Worm (Caenorhabditis elegans) whole organism, young adult: ENCODE measurements around the gene rga-9.

Experiments used
- B0019.2 ChIP-seq: fragments of 200-800 bp; sonication (Bioruptor generic); conservative IDR thresholded peaks from 2 replicates; pipeline ENCODE4 v1.3.6; 2022; ENCODE audit warnings: missing genetic modification reagents, missing genetic modification characterization, missing compliant biosample characterization
- B0035.1 ChIP-seq: sonication (generic microtip); optimal IDR thresholded peaks from 2 replicates; lab custom pipeline; 2016; ENCODE audit warnings: missing genetic modification characterization, mild to moderate bottlenecking, missing compliant biosample characterization, missing genotype, missing genetic modification reagents
- B0261.1 ChIP-seq: sonication (generic microtip); optimal IDR thresholded peaks from 2 replicates; lab custom pipeline; 2016; ENCODE audit warnings: mild to moderate bottlenecking, missing genetic modification characterization, moderate library complexity, missing compliant biosample characterization
- C06A6.2 ChIP-seq: fragments of 200-800 bp; sonication (Bioruptor generic); conservative IDR thresholded peaks from 2 replicates; pipeline ENCODE4 v1.3.6; 2022; ENCODE audit warnings: missing genetic modification characterization, missing compliant biosample characterization
- D2030.7 ChIP-seq: fragments of 200-800 bp; sonication (Bioruptor generic); IDR thresholded peaks from 2 replicates; pipeline ENCODE4 v1.3.6; 2022; ENCODE audit warnings: missing genetic modification reagents, missing genetic modification characterization, missing compliant biosample characterization
- F10E7.11 ChIP-seq: sonication (generic microtip); optimal IDR thresholded peaks from 2 replicates; lab custom pipeline; 2017; ENCODE audit warnings: mild to moderate bottlenecking, missing genetic modification characterization, moderate library complexity, missing compliant biosample characterization
- F33H1.4 ChIP-seq: fragments of 200-800 bp; sonication (Bioruptor generic); IDR thresholded peaks from 2 replicates; pipeline ENCODE4 v1.3.6; 2022; ENCODE audit warnings: missing genetic modification reagents, missing genetic modification characterization, missing compliant biosample characterization
- F39B2.1 ChIP-seq: fragments of 200-800 bp; sonication (Bioruptor generic); IDR thresholded peaks from 2 replicates; pipeline ENCODE4 v1.3.6; 2022; ENCODE audit warnings: missing genetic modification reagents, missing genetic modification characterization, missing compliant biosample characterization
- F49E8.2 ChIP-seq: sonication (generic microtip); optimal IDR thresholded peaks from 3 replicates; lab custom pipeline; 2017; ENCODE audit warnings: missing genetic modification characterization, mild to moderate bottlenecking, missing compliant biosample characterization, antibody characterized with exemption, moderate library complexity; ENCODE audit not compliant: insufficient read depth
- F57A8.1 ChIP-seq: fragments of 200-800 bp; sonication (Bioruptor generic); optimal IDR thresholded peaks from 2 replicates; lab custom pipeline; 2018; ENCODE audit warnings: mild to moderate bottlenecking, missing genetic modification characterization, moderate library complexity, missing compliant biosample characterization
- K12H6.12 ChIP-seq: fragments of 200-800 bp; sonication (Bioruptor generic); optimal IDR thresholded peaks from 2 replicates; lab custom pipeline; 2018; ENCODE audit warnings: mild to moderate bottlenecking, missing genetic modification characterization, missing compliant biosample characterization
- T07F8.4 ChIP-seq: sonication (generic microtip); optimal IDR thresholded peaks from 2 replicates; lab custom pipeline; 2016; ENCODE audit warnings: mild to moderate bottlenecking, missing genetic modification characterization, moderate library complexity, missing compliant biosample characterization
- Y53G8AR.9 ChIP-seq: fragments of 200-800 bp; sonication (Bioruptor generic); conservative IDR thresholded peaks from 2 replicates; pipeline ENCODE4 v1.3.6; 2022; ENCODE audit warnings: missing genetic modification reagents, missing genetic modification characterization, missing compliant biosample characterization
- Y79H2A.3 ChIP-seq: fragments of 200-800 bp; sonication (Bioruptor generic); conservative IDR thresholded peaks from 2 replicates; pipeline ENCODE4 v1.3.6; 2022; ENCODE audit warnings: missing genetic modification reagents, missing genetic modification characterization, missing compliant biosample characterization
- Y95B8A.8 ChIP-seq: fragments of 200-800 bp; sonication (Bioruptor generic); IDR thresholded peaks from 2 replicates; pipeline ENCODE4 v1.3.6; 2022; ENCODE audit warnings: missing genetic modification reagents, missing genetic modification characterization, missing compliant biosample characterization
- ama-1 ChIP-seq, 3 experiments: fragments of 150-350 bp in 1 of 3; sonication (generic microtip) in 2 of 3; optimal IDR thresholded peaks; 2 replicates each; lab custom pipeline; 2014 to 2018; ENCODE audit warnings: missing biosample characterization in 2 of 3, missing genetic modification characterization in 2 of 3, missing genetic modification reagents in 2 of 3
- bed-2 ChIP-seq: fragments of 200-800 bp; sonication (Bioruptor generic); IDR thresholded peaks from 2 replicates; pipeline ENCODE4 v1.3.6; 2022; ENCODE audit warnings: missing genetic modification reagents, missing genetic modification characterization, missing compliant biosample characterization
- cebp-1 ChIP-seq, 2 experiments: fragments of 200-800 bp in 1 of 2; sonication (Bioruptor generic) in 1 of 2; sonication (generic microtip) in 1 of 2; IDR thresholded peaks in 1 of 2; optimal IDR thresholded peaks in 1 of 2; 2 replicates each; pipeline versions ENCODE4 v1.3.6 to Lab custom; 2017 to 2022; ENCODE audit warnings: missing compliant biosample characterization in 2 of 2, missing genetic modification characterization in 2 of 2, mild to moderate bottlenecking in 1 of 2, missing genetic modification reagents in 1 of 2, moderate library complexity in 1 of 2
- cebp-2 ChIP-seq: fragments of 200-800 bp; sonication (Bioruptor generic); IDR thresholded peaks from 2 replicates; pipeline ENCODE4 v1.3.6; 2022; ENCODE audit warnings: missing genetic modification characterization, missing compliant biosample characterization
- dox-1 ChIP-seq: fragments of 200-800 bp; sonication (Bioruptor generic); IDR thresholded peaks from 2 replicates; pipeline ENCODE4 v1.3.6; 2022; ENCODE audit warnings: missing genetic modification reagents, missing genetic modification characterization, missing compliant biosample characterization
- efl-1 ChIP-seq: fragments of 150-350 bp; optimal IDR thresholded peaks from 2 replicates; lab custom pipeline; 2014; ENCODE audit warnings: missing biosample characterization, missing genetic modification reagents, missing genetic modification characterization
- egl-44 ChIP-seq: fragments of 200-800 bp; sonication (Bioruptor generic); IDR thresholded peaks from 2 replicates; pipeline ENCODE4 v1.3.6; 2022; ENCODE audit warnings: missing genetic modification reagents, missing genetic modification characterization, missing compliant biosample characterization
- fkh-3 ChIP-seq: sonication (generic microtip); optimal IDR thresholded peaks from 2 replicates; lab custom pipeline; 2016; ENCODE audit warnings: mild to moderate bottlenecking, missing genetic modification characterization, missing compliant biosample characterization
- him-1 ChIP-seq: sonication (generic microtip); optimal IDR thresholded peaks from 2 replicates; lab custom pipeline; 2016; ENCODE audit warnings: missing genotype, missing genetic modification reagents, missing genetic modification characterization, missing compliant biosample characterization
- hmg-1.2 ChIP-seq: fragments of 200-800 bp; sonication (Bioruptor generic); IDR thresholded peaks from 2 replicates; pipeline ENCODE4 v1.3.6; 2022; ENCODE audit warnings: missing genetic modification reagents, missing genetic modification characterization, missing compliant biosample characterization
- lag-1 ChIP-seq: fragments of 200-800 bp; sonication (Bioruptor generic); IDR thresholded peaks from 2 replicates; pipeline ENCODE4 v1.3.6; 2022; ENCODE audit warnings: missing genetic modification reagents, missing genetic modification characterization, missing compliant biosample characterization
- let-526 ChIP-seq: fragments of 200-800 bp; sonication (Bioruptor generic); IDR thresholded peaks from 2 replicates; pipeline ENCODE4 v1.3.6; 2022; ENCODE audit warnings: missing genetic modification reagents, missing genetic modification characterization, missing compliant biosample characterization
- let-607 ChIP-seq, 2 experiments: fragments of 200-800 bp in 1 of 2; sonication (Bioruptor generic) in 1 of 2; sonication (generic microtip) in 1 of 2; optimal IDR thresholded peaks; 2 replicates each; lab custom pipeline; 2016 to 2018; ENCODE audit warnings: mild to moderate bottlenecking in 2 of 2, missing compliant biosample characterization in 2 of 2, missing genetic modification characterization in 2 of 2, moderate library complexity in 2 of 2, missing genotype in 1 of 2
- lin-35 ChIP-seq, 3 experiments: fragments of 150-350 bp in 2 of 3; sonication (generic microtip) in 1 of 3; optimal IDR thresholded peaks; 2 replicates each; lab custom pipeline; 2014 to 2018; ENCODE audit warnings: missing biosample characterization in 3 of 3, missing genetic modification characterization in 3 of 3, missing genetic modification reagents in 3 of 3
- lin-54 ChIP-seq: fragments of 200-800 bp; sonication (Bioruptor generic); optimal IDR thresholded peaks from 2 replicates; lab custom pipeline; 2018; ENCODE audit warnings: mild to moderate bottlenecking, missing genetic modification characterization, missing compliant biosample characterization
- lsy-27 ChIP-seq: sonication (generic microtip); optimal IDR thresholded peaks from 2 replicates; lab custom pipeline; 2017; ENCODE audit warnings: missing genetic modification characterization, mild to moderate bottlenecking, missing compliant biosample characterization, antibody characterized with exemption, missing genotype, borderline replicate concordance; ENCODE audit not compliant: insufficient read depth
- madf-3 ChIP-seq: fragments of 200-800 bp; sonication (Bioruptor generic); IDR thresholded peaks from 2 replicates; pipeline ENCODE4 v1.3.6; 2022; ENCODE audit warnings: missing genetic modification reagents, missing genetic modification characterization, missing compliant biosample characterization
- madf-6 ChIP-seq: fragments of 200-800 bp; sonication (Bioruptor generic); IDR thresholded peaks from 2 replicates; pipeline ENCODE4 v1.3.6; 2022; ENCODE audit warnings: missing genetic modification reagents, missing genetic modification characterization, missing compliant biosample characterization
- mcd-1 ChIP-seq: fragments of 200-800 bp; sonication (Bioruptor generic); IDR thresholded peaks from 2 replicates; pipeline ENCODE4 v1.3.6; 2022; ENCODE audit warnings: missing genetic modification reagents, missing genetic modification characterization, missing compliant biosample characterization
- mes-4 ChIP-seq: sonication (generic microtip); optimal IDR thresholded peaks from 2 replicates; lab custom pipeline; 2016; ENCODE audit warnings: missing genotype, missing genetic modification characterization, missing compliant biosample characterization
- mxl-1 ChIP-seq: sonication (generic microtip); optimal IDR thresholded peaks from 2 replicates; lab custom pipeline; 2016; ENCODE audit warnings: missing genetic modification characterization, missing compliant biosample characterization
- nhr-120 ChIP-seq: fragments of 200-800 bp; sonication (Bioruptor generic); IDR thresholded peaks from 2 replicates; pipeline ENCODE4 v1.3.6; 2022; ENCODE audit warnings: missing genetic modification characterization, missing compliant biosample characterization
- nhr-179 ChIP-seq: sonication (generic microtip); optimal IDR thresholded peaks from 2 replicates; lab custom pipeline; 2016; ENCODE audit warnings: mild to moderate bottlenecking, missing genetic modification characterization, missing compliant biosample characterization
- nhr-27 ChIP-seq: fragments of 200-800 bp; sonication (Bioruptor generic); optimal IDR thresholded peaks from 2 replicates; lab custom pipeline; 2018; ENCODE audit warnings: mild to moderate bottlenecking, missing genetic modification characterization, moderate library complexity, missing compliant biosample characterization
- pbrm-1 ChIP-seq: fragments of 200-800 bp; sonication (Bioruptor generic); IDR thresholded peaks from 2 replicates; pipeline ENCODE4 v1.3.6; 2022; ENCODE audit warnings: missing genetic modification reagents, missing genetic modification characterization, missing compliant biosample characterization
- rec-8 ChIP-seq, 2 experiments: sonication (generic microtip); optimal IDR thresholded peaks; 2 replicates each; lab custom pipeline; 2016; ENCODE audit warnings: mild to moderate bottlenecking in 2 of 2, missing genetic modification characterization in 2 of 2, missing genetic modification reagents in 2 of 2, missing genotype in 2 of 2, missing biosample characterization in 1 of 2, missing compliant biosample characterization in 1 of 2, moderate library complexity in 1 of 2
- rpc-1 ChIP-seq, 2 experiments: fragments of 150-350 bp in 1 of 2; sonication (generic microtip) in 1 of 2; optimal IDR thresholded peaks; 2 replicates each; lab custom pipeline; 2014 to 2018; ENCODE audit warnings: missing biosample characterization in 1 of 2, missing genetic modification characterization in 1 of 2, missing genetic modification reagents in 1 of 2, missing genotype in 1 of 2
- sdz-38 ChIP-seq: sonication (generic microtip); optimal IDR thresholded peaks from 2 replicates; lab custom pipeline; 2016; ENCODE audit warnings: missing genotype, missing genetic modification characterization, missing compliant biosample characterization
- snpc-1.3 ChIP-seq: sonication (generic microtip); optimal IDR thresholded peaks from 2 replicates; lab custom pipeline; 2017; ENCODE audit warnings: missing genetic modification characterization, mild to moderate bottlenecking, missing compliant biosample characterization, antibody characterized with exemption, moderate library complexity, missing genotype, missing genetic modification reagents; ENCODE audit not compliant: insufficient read depth
- ztf-26 ChIP-seq: sonication (generic microtip); optimal IDR thresholded peaks from 2 replicates; lab custom pipeline; 2017; ENCODE audit warnings: missing genetic modification characterization, missing compliant biosample characterization
- ztf-28 ChIP-seq: fragments of 200-800 bp; sonication (Bioruptor generic); IDR thresholded peaks from 2 replicates; pipeline ENCODE4 v1.3.6; 2022; ENCODE audit warnings: missing genetic modification reagents, missing genetic modification characterization, missing compliant biosample characterization

The rga-9 gene

DNA sequence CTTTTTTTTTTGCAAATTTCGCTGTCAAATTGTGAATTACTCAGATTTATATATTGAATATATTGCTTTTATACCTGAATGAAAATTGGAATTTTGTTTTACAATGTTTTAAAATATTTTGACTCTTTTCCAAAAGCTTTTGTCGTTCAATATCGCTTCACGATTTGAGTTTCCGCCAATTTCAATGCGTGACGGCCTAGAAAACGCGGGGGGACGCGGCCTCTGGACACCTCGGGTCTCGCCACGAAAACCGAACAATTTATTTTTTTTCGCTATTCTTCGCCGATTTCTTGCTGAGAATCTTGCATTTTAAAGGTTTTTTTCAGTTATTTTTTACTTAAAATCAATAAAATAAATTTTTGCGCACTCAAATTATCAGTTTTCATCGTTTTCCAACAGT, 35.3 kb upstream of the rga-9 start, which contains the start of gene Y46E12BL.2:
Y46E12BL.2 (plus strand) TSS at position 243 of the 400 bp plus-strand sequence.
- peak; percentile 89 for TF ChIP-seq F33H1.4 (GFP tag; lab: Robert Waterston, UW)
- TF ChIP-seq F39B2.1 (GFP tag; lab: Robert Waterston, UW) = peak; percentile 51; the same call in 1 of the 2 replicates
- TF ChIP-seq rpc-1 (optimal IDR thresholded peaks at IDR 0.05; lab: Kevin White, UChicago) = no peak
- no peak for TF ChIP-seq rpc-1 (tag; optimal IDR thresholded peaks at IDR 0.05; lab: Kevin White, UChicago)
- TF ChIP-seq cebp-1 (GFP tag; IDR thresholded peaks at IDR 0.05; lab: Robert Waterston, UW) = peak; percentile 68
- TF ChIP-seq cebp-1 (tag; optimal IDR thresholded peaks at IDR 0.05; lab: Kevin White, UChicago) = peak; percentile 54
- peak; percentile 83 for TF ChIP-seq madf-6 (GFP tag; lab: Robert Waterston, UW)
- TF ChIP-seq cebp-2 (GFP tag; lab: Robert Waterston, UW) = no peak
- TF ChIP-seq K12H6.12 (tag; lab: Kevin White, UChicago) = peak; percentile 54
- peak; percentile 91 for TF ChIP-seq D2030.7 (GFP tag; lab: Robert Waterston, UW)
- TF ChIP-seq him-1 = no peak
- peak; percentile 34 to 89 (median 62) for TF ChIP-seq lin-35 (GFP tag; optimal IDR thresholded peaks at IDR 0.05; lab: Kevin White, UChicago)
- no peak for TF ChIP-seq let-607 (tag; optimal IDR thresholded peaks at IDR 0.05; lab: Kevin White, UChicago)
- no peak for TF ChIP-seq mxl-1
- peak; percentile 70; the same call in 1 of the 2 replicates for TF ChIP-seq let-526 (GFP tag; lab: Robert Waterston, UW)
- TF ChIP-seq Y95B8A.8 = peak; percentile 68
- TF ChIP-seq mes-4 = no peak
- no peak for TF ChIP-seq F10E7.11 (tag; lab: Kevin White, UChicago)
- TF ChIP-seq B0035.1 (tag; lab: Kevin White, UChicago) = no peak
- peak; percentile 72 for TF ChIP-seq Y53G8AR.9 (GFP tag; lab: Robert Waterston, UW)
- TF ChIP-seq snpc-1.3 (tag; lab: Kevin White, UChicago) = peak; percentile 67
- peak; percentile 96 for TF ChIP-seq lin-54 (GFP tag; lab: Kevin White, UChicago)
- TF ChIP-seq nhr-27 (tag; lab: Kevin White, UChicago) = no peak
- TF ChIP-seq lsy-27 = no peak
- no peak for TF ChIP-seq B0261.1 (tag; lab: Kevin White, UChicago)
- TF ChIP-seq madf-3 (GFP tag; lab: Robert Waterston, UW) = peak; percentile 82
- no peak for TF ChIP-seq fkh-3 (tag; lab: Kevin White, UChicago)
- no peak for TF ChIP-seq sdz-38 (tag; lab: Kevin White, UChicago)
- TF ChIP-seq mcd-1 = peak; percentile 78
- peak; percentile 92 for TF ChIP-seq dox-1
- TF ChIP-seq efl-1 (GFP tag; lab: Kevin White, UChicago) = peak; percentile 89
- TF ChIP-seq egl-44 = no peak
- TF ChIP-seq ztf-26 = no peak
- TF ChIP-seq B0019.2 (GFP tag; lab: Robert Waterston, UW) = peak; percentile 67
- TF ChIP-seq rec-8 (tag; optimal IDR thresholded peaks at IDR 0.05; lab: Kevin White, UChicago) = no peak
- no peak for TF ChIP-seq C06A6.2
- TF ChIP-seq nhr-179 (tag; lab: Kevin White, UChicago) = no peak
- TF ChIP-seq F49E8.2 (tag; lab: Kevin White, UChicago) = peak; percentile 9
- TF ChIP-seq nhr-120 (GFP tag; lab: Robert Waterston, UW) = no peak
- peak; percentile 88 for TF ChIP-seq ztf-28 (GFP tag; lab: Robert Waterston, UW)
- peak; percentile 64 for TF ChIP-seq hmg-1.2 (GFP tag; lab: Robert Waterston, UW)
- TF ChIP-seq bed-2 (GFP tag; lab: Robert Waterston, UW) = no peak
- no peak for TF ChIP-seq ama-1 (optimal IDR thresholded peaks at IDR 0.05; lab: Kevin White, UChicago)
- peak in 1 of 2 experiments; percentile 7 for TF ChIP-seq ama-1 (GFP tag; optimal IDR thresholded peaks at IDR 0.05; lab: Kevin White, UChicago)
- TF ChIP-seq lag-1 (GFP tag; lab: Robert Waterston, UW) = no peak
- TF ChIP-seq F57A8.1 (GFP tag; lab: Kevin White, UChicago) = no peak
- TF ChIP-seq T07F8.4 = no peak
- peak; percentile 77; the same call in 1 of the 2 replicates for TF ChIP-seq pbrm-1
- TF ChIP-seq Y79H2A.3 (GFP tag; lab: Robert Waterston, UW) = peak; percentile 66; the same call in 1 of the 2 replicates
